Fruit fly (Drosophila melanogaster) whole organism, prepupa: ENCODE data around the gene CG10280.

Experiments used
- CG11902 ChIP-seq: fragments of 200-800 bp; sonication (Bioruptor generic); optimal IDR thresholded peaks from 3 replicates; lab custom pipeline; 2016; ENCODE audit warnings: missing biosample characterization, missing genetic modification characterization
- CG6808 ChIP-seq: fragments of 200-800 bp; sonication (Bioruptor generic); optimal IDR thresholded peaks from 3 replicates; lab custom pipeline; 2017; ENCODE audit warnings: missing biosample characterization, missing genetic modification characterization, mild to moderate bottlenecking, moderate library complexity, missing genetic modification reagents
- CG8632 ChIP-seq: fragments of 200-800 bp; sonication (Bioruptor generic); optimal IDR thresholded peaks from 3 replicates; lab custom pipeline; 2016; ENCODE audit warnings: missing biosample characterization, missing genetic modification characterization
- Gug ChIP-seq: fragments of 200-800 bp; sonication (Bioruptor generic); IDR thresholded peaks from 2 replicates; pipeline ENCODE4 v1.3.6; 2022; ENCODE audit warnings: missing biosample characterization, missing genetic modification characterization
- Lpt ChIP-seq: fragments of 200-800 bp; sonication (Bioruptor generic); optimal IDR thresholded peaks from 3 replicates; lab custom pipeline; 2016; ENCODE audit warnings: missing biosample characterization, missing genetic modification characterization
- Smox ChIP-seq: fragments of 200-800 bp; sonication (Bioruptor generic); optimal IDR thresholded peaks from 3 replicates; lab custom pipeline; 2016; ENCODE audit warnings: missing biosample characterization, missing genetic modification characterization

dm6 chr3R:5975145-5975544 lies 36.6 kb downstream of the CG10280 start, which contains the start of gene Obp83a:
- TF ChIP-seq Gug, result no peak
- TF ChIP-seq Lpt (GFP tag; lab: Kevin White, UChicago), result no peak
- TF ChIP-seq CG6808 (GFP tag; lab: Kevin White, UChicago), result no peak
- TF ChIP-seq CG8632, result no peak
- no peak for TF ChIP-seq Smox (GFP tag; lab: Kevin White, UChicago)
- no peak for TF ChIP-seq CG11902 (GFP tag; lab: Kevin White, UChicago)
